Fruit fly (Drosophila melanogaster) ovary, adult (tissue): Measurements from ENCODE around the gene CG10479.

Experiments
- CG17801 ChIP-seq: fragments of 200-800 bp; optimal IDR thresholded peaks from 2 replicates; lab custom pipeline; 2019; ENCODE audit warnings: missing biosample characterization, mild to moderate bottlenecking, missing genetic modification characterization, moderate library complexity; ENCODE audit not compliant: partially characterized antibody

Gene CG10479

DNA sequence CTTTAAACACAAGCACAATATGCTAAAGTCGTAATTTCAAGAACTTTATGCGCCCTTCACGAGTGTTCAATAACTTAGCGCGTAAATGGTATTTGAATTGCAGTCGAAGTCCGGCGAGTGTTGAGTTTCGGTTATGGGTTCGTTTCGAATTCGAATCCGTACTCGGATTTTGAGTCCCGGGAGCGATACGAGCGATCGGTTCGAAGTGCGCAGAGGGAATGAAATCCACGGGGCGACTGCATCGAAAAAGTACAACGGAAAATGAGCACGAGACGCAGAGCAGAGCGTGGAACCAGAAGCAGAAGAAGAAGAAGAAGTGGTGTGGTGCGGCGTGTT is at the start of gene CG10479:
TSS of gene CG10479 (minus strand) at position 223 of the 336 bp plus-strand sequence.
- no peak for TF ChIP-seq CG17801 (GFP tag; lab: Kevin White, UChicago)

DNA sequence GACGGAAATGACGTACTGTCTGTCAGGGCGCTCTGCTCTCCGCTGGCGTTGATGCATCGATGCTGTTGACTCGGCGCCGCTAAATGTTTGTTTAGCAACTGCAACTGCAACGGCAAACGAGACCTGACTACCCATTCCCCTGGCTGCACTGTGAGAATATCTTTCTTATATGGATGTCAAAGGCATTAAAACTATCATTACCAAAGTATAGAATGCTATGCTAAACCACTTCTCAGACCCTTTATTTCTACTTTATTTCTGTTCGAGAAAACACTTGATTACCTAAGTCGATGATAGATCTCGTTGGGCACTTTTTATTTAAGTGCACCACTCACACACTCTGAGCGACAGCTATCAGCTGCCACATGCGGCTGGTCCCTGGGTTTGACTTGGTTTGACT is 46.3 kb upstream of the CG10479 start:
- TF ChIP-seq CG17801 (GFP tag; lab: Kevin White, UChicago) = no peak

DNA sequence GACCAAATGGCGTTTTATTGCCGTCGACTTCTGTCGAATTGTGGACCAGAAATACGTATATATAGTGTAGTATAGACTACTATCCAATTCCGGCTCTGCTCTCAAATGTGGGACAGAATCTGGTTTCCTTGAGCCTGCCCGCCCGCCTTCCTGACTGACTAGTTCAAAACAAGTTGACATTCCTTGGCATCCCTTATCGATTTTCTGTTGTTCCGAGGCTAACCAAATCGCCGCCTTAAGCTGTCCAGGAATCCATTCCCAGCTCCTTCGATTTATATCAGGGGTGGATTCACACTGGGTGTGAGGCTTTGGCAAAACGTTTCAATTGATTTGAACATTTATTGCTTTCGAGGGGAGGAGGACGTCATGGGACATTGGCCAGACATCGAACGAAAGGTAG is 37.1 kb upstream of the CG10479 start:
- no peak for TF ChIP-seq CG17801 (GFP tag; lab: Kevin White, UChicago)

DNA sequence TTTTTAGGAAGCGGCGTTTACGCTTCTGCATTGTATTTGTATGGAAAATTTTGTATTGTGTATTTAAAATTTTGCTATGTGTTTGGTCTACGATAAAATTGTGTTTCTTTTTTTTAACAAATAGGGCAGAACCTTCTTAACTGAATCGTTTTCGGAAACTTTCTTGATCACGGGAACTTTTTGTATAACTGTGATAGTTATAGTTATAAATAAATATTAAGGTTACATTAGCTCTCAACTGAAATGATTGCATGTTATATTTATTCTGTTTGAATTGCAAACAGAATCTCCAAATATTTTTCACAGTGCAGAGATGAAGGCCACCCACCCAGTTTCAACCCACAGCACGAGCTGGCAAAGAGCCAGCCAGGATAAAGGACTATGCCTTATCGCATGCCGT is 35.1 kb upstream of the CG10479 start, which contains the start of gene alphaKap4:
TSS of gene alphaKap4 (minus strand) at position 101 of the 400 bp plus-strand sequence.
- no peak for TF ChIP-seq CG17801 (GFP tag; lab: Kevin White, UChicago)

DNA sequence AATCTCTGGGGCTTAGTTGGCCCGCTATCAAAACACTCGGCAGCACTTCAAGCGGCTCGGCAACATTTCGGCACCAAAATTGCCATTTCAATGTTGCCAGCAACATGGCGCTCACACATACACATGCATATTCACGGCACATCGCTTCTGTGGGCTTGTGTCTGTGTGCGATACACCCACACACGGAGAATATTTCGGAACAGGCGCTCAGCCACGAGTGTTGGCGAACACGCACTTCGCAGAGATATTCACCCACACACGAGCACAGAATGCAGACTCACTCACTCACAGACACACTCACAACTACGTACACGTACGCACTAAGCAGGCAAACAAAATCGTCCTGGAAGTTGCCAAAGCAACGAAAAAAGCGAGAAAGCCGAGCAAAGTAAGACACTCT is 25.1 kb upstream of the CG10479 start:
- no peak for TF ChIP-seq CG17801 (GFP tag; lab: Kevin White, UChicago)

DNA sequence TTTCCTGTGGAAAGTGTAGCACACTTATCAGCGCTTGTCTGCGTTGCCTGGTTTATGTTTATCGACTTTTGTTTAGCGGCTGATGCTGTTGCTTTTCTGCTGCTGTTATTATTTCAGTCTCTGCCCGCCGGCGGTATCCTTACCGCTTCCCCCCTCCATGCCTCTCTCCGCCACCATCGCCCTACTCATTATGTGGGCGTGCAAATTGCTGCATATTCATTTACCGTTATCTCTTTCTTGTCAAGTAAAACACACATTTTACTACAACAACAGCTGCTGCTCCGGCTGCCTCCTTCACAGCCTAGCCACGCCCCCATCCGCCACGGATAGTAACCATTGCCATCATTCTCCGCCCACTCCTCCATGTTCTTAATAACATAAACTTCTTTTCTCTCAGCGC is 24.1 kb upstream of the CG10479 start:
- no peak for TF ChIP-seq CG17801 (GFP tag; lab: Kevin White, UChicago)

DNA sequence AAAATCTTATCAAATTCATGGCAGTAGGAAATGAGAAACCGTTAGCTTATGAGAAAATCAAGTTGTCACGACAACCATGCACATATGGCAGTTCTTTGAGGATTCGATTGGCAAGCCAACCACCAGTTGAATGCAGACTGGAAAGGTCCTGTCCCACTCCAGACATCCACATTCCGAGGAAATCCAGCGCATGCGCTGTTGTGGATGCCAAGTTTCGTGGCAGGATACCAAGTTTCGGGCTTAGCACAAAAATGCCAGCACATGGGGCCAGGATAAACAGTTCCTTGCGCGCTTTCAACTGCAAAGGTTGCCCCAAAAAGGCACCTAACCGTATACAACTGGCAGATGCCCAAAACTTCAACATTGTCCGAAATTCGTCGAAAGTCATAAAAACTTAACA is 21.1 kb upstream of the CG10479 start, which contains the start of gene PVRAP:
TSS of gene PVRAP (plus strand) at position 273 of the 400 bp plus-strand sequence.
- TF ChIP-seq CG17801 (GFP tag; lab: Kevin White, UChicago) = no peak

DNA sequence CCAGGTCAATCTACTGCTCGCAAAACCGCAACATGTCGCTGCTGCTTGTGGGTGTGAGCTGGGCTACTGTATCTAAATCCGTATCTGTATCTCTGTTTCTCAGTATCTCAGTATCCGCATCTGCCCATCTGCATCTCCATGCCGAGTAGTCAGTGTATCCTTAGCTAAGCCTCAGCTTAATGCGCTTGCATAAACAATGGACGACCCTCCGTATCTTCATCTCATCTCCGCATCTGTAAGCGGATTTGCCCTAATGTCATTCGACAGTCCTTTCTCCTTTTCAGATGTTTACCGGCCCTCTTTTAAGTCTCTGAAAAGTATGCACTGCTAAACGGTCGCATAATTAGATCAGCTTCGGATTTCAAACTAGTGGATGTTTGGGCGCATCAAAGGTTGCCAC is 20.7 kb upstream of the CG10479 start:
- no peak for TF ChIP-seq CG17801 (GFP tag; lab: Kevin White, UChicago)

DNA sequence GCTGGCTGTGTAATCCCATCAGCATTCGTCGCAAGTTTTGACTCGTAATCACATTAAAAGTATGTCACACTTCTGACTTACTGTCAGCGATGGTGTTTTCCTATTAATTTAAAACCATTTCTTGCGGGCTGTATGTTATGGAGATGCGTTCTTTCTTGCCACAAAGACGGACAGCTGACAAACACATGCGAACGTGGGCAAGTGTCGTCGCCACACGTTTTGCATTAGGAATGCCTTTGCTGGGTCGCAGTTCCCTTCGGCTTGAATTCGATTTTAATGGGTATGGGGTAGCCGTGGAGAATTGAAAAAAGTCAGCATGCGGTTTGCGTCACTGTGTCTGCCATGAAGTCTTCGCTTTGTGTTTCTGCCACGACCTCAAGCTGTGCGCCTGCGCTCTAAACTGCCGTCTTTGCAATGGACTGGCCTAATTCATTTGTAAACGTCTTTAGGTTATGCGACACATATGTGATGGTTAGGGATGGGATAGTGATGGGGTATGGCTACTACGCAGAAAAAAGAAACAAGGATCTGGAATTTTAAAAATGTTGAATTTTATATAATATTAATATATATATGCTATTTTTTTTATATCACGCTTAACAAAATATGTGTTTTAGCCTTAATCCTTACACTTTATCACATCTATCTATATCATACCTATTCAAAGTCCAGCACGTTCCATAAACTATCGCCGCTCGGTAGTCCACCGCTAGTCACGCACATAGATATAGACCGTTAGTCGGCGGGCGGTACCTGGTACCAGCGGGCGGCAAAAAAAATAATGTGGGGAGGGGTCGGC is 18.1 kb upstream of the CG10479 start:
- TF ChIP-seq CG17801 (GFP tag; lab: Kevin White, UChicago) = no peak

DNA sequence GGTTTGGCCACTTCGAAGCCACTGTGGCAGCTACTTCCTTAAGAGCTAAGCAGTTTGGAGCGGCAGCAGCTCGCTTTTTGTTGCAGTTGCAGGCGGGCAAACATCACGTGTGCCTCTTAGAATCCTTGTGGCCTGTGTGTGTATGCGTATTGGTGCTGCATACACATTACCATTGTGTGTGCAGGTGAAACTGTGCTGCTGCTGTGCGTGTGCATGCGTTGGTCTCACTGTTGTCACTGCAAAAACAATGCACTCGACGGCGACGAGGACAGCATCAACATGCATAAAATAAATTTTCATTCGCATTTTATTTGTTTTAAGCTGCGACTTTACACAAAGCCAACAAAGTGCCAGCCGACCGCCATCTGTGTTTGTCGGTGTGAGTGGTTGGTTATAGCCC is 17.1 kb upstream of the CG10479 start:
- no peak for TF ChIP-seq CG17801 (GFP tag; lab: Kevin White, UChicago)

DNA sequence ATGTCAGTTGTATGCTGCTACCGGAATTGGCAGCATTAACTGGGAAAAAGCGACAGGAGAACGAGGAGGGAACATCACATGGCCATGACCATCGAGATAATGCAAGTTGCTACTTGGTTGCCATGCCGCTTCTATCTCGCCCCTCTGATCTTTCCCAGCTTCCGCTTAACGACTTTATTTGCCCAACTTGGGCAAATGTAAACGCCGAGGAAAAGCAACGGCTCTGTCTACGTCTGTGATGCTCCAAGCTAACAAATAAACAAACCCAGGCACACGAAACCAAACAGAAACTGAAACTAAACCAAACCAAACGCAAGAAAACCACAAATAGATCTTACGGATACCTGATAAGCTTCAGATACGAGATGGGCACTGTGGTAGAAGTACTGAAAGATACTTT is 16.4 kb upstream of the CG10479 start:
- no peak for TF ChIP-seq CG17801 (GFP tag; lab: Kevin White, UChicago)

DNA sequence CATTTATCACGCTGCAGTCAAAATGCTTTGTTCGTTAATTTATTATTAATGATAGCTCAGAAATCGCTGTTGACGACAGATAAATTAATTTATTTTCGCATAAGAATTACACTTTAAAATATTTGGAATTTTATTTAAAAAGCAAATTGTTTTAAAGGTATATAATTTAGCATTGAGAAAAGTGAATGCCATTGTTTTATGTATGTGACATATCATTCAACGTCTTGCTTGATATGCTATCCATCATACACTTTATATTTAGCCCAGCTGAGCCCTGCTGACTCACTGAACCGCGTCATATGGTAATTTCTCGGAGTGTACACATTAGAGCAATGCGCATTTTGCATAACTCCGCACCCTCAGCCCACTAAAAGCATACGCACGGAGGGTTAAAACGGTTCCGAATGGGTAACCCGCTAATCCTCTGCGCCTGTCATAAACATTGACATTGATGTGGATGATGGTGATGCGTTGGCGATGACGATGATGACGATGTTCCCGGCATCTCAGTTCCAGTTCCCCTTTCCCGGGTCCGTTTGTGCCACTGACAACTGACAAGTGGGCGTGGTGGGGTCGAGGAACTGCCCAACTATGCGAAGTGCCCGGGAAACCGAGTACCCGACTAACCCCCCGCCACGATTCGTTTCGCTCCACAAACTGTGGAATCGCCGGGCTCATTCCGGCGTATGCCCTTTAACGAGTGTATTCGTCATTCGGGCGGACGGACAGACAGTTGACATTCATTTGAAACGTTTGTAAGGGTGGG is 13.8 kb upstream of the CG10479 start:
- no peak for TF ChIP-seq CG17801 (GFP tag; lab: Kevin White, UChicago)

DNA sequence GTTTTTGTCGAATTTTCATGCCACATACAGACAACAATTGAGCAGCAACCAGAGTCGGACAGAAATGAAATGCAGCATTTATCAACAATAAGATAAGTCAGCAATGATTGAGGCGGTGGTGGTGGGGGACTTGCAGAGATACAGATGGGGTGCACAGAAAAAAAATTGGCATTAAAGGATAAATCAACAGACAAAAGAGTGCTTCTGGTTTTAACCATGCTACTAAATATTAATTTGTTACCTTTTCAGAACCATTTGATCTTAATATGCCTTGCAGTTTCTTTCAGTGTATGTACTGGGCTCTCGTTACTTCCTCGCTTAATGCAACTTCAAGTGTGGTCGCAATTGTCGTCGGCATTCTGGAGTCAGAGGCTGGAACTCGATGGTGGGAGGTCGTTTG is 12.9 kb upstream of the CG10479 start:
- no peak for TF ChIP-seq CG17801 (GFP tag; lab: Kevin White, UChicago)

DNA sequence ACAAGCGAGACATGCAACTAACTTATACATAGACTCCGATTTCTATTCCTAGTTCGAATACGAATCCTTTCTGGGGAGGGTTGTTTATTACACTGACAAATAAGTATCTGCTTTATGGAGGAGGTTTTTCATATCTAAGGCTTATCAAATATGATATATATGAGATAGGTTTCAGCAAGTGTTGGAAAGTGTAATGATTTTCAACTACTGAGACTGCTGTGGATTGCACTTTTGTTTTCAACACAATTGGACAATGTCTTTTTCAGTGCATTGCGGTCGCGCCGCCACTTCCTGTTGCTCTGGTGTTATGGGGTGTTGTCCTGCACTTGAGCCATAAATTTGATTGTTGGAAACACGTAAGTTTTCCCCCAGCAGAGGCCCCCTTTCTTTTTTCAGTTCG is 11.8 kb upstream of the CG10479 start:
- no peak for TF ChIP-seq CG17801 (GFP tag; lab: Kevin White, UChicago)

DNA sequence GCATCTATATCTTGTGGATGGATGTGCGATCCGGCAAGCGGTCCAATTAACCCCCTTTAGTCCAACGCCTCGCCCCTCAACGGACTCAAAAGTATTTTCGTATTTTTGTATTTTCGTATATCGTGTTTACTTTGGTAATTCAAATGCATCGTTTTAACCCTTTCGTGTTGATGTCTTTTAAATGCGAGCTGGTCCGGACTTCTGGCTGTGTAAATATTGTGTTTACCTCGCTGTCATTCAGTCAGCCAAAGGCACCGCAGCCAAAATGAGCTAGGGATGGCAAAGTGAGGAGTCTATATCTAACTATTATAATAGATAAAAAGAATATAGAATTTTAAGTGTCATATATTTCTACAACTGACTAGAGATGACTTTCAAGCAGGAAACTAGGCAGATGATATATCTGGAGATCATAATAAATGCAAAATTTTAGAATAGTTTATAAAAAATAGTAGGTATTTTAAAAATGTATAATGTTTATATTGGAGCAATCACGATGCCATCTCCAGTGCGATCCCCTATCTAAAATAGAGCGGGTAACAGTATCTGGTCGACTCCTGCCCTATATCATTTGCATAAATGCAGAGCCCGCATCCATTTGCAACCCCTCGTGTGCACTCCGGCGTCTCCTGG is 7.9 kb upstream of the CG10479 start:
- TF ChIP-seq CG17801 (GFP tag; lab: Kevin White, UChicago) = no peak
